Worm (Caenorhabditis elegans): ENCODE results near the gene sru-16.

ce11 chrIV:13582909-13583308, 3.9 kb downstream of the sru-16 start, which contains the start of gene sru-12:
- TF ChIP-seq nhr-11 (tag; optimal IDR thresholded peaks at IDR 0.05) (no peak), R02D3.7 (tag; optimal IDR thresholded peaks at IDR 0.05) (no peak), unc-39 (tag; optimal IDR thresholded peaks at IDR 0.05) (no peak), nhr-12 (tag; optimal IDR thresholded peaks at IDR 0.05) (no peak), snpc-4 (tag; optimal IDR thresholded peaks at IDR 0.05) (no peak)

Measured in whole organism, L3 larva.